Worm (Caenorhabditis elegans) whole organism, L1 larva: Measurements from ENCODE around the gene F40F8.3.

Experiments
- C04F5.9 ChIP-seq: sonication (generic microtip); optimal IDR thresholded peaks from 2 replicates; lab custom pipeline; 2016; ENCODE audit warnings: missing genetic modification characterization, missing compliant biosample characterization
- C16A3.4 ChIP-seq: fragments of 150-350 bp; optimal IDR thresholded peaks from 2 replicates; lab custom pipeline; 2014; ENCODE audit warnings: missing biosample characterization, missing genetic modification characterization
- alr-1 ChIP-seq: fragments of 200-800 bp; sonication (Bioruptor generic); optimal IDR thresholded peaks from 2 replicates; lab custom pipeline; 2018; ENCODE audit warnings: borderline replicate concordance, mild to moderate bottlenecking, missing genetic modification characterization, missing compliant biosample characterization
- blmp-1 ChIP-seq: fragments of 150-350 bp; optimal IDR thresholded peaks from 2 replicates; lab custom pipeline; 2014; ENCODE audit warnings: missing biosample characterization, missing genetic modification characterization
- ceh-8 ChIP-seq: fragments of 200-800 bp; sonication (Bioruptor generic); optimal IDR thresholded peaks from 2 replicates; lab custom pipeline; 2018; ENCODE audit warnings: mild to moderate bottlenecking, missing genetic modification characterization, moderate library complexity, missing compliant biosample characterization
- ceh-88 ChIP-seq: fragments of 200-800 bp; sonication (Bioruptor generic); IDR thresholded peaks from 2 replicates; pipeline ENCODE4 v1.3.6; 2022; ENCODE audit warnings: missing genetic modification characterization, missing compliant biosample characterization
- ces-1 ChIP-seq: fragments of 150-350 bp; optimal IDR thresholded peaks from 2 replicates; lab custom pipeline; 2014; ENCODE audit warnings: missing biosample characterization, missing genetic modification reagents, missing genetic modification characterization
- dpl-1 ChIP-seq, 3 experiments: fragments of 150-350 bp in 2 of 3; sonication (generic microtip) in 1 of 3; optimal IDR thresholded peaks; 2 replicates each; lab custom pipeline; 2014 to 2017; ENCODE audit warnings: missing biosample characterization in 3 of 3, missing genetic modification characterization in 3 of 3, missing genetic modification reagents in 3 of 3
- dsc-1 ChIP-seq: sonication (generic microtip); optimal IDR thresholded peaks from 2 replicates; lab custom pipeline; 2016; ENCODE audit warnings: mild to moderate bottlenecking, missing genetic modification characterization, missing compliant biosample characterization
- efl-1 ChIP-seq, 4 experiments: fragments of 150-350 bp; optimal IDR thresholded peaks in 3 of 4; peaks in 1 of 4; 1 replicate in 1 of 4; 2 replicates in 3 of 4; lab custom pipeline; 2014; ENCODE audit warnings: missing biosample characterization in 2 of 4, missing genetic modification characterization in 2 of 4, missing genetic modification reagents in 2 of 4
- egl-13 ChIP-seq: sonication (generic microtip); optimal IDR thresholded peaks from 2 replicates; lab custom pipeline; 2016; ENCODE audit warnings: missing genotype, missing genetic modification reagents, missing genetic modification characterization, missing compliant biosample characterization
- egl-27 ChIP-seq, 2 experiments: fragments of 150-350 bp in 1 of 2; sonication (generic microtip); optimal IDR thresholded peaks; 3 replicates each; lab custom pipeline; 2017 to 2018; ENCODE audit warnings: missing biosample characterization in 2 of 2, missing genetic modification characterization in 2 of 2, missing genetic modification reagents in 2 of 2
- elt-3 ChIP-seq, 6 experiments: fragments of 150-350 bp in 1 of 6; sonication (generic microtip); optimal IDR thresholded peaks; 2 replicates each; lab custom pipeline; 2017 to 2018; ENCODE audit warnings: missing biosample characterization in 6 of 6, missing genetic modification characterization in 6 of 6, inconsistent platforms in 1 of 6
- fkh-10 ChIP-seq: sonication (generic microtip); optimal IDR thresholded peaks from 2 replicates; lab custom pipeline; 2017; ENCODE audit warnings: missing biosample characterization, missing genetic modification reagents, missing genetic modification characterization
- fkh-4 ChIP-seq: sonication (generic microtip); optimal IDR thresholded peaks from 2 replicates; lab custom pipeline; 2016; ENCODE audit warnings: missing compliant biosample characterization, missing genetic modification characterization, borderline replicate concordance
- hlh-4 ChIP-seq: sonication (generic microtip); optimal IDR thresholded peaks from 2 replicates; lab custom pipeline; 2016; ENCODE audit warnings: mild to moderate bottlenecking, missing genetic modification characterization, missing compliant biosample characterization
- isw-1 ChIP-seq: fragments of 200-800 bp; sonication (Bioruptor generic); IDR thresholded peaks from 2 replicates; pipeline ENCODE4 v1.3.6; 2022; ENCODE audit warnings: missing genetic modification characterization, missing compliant biosample characterization
- lin-13 ChIP-seq: fragments of 150-350 bp; optimal IDR thresholded peaks from 2 replicates; lab custom pipeline; 2014; ENCODE audit warnings: missing biosample characterization, missing genetic modification reagents, missing genetic modification characterization
- lin-14 ChIP-seq: fragments of 200-800 bp; sonication (Bioruptor generic); optimal IDR thresholded peaks from 2 replicates; lab custom pipeline; 2018; ENCODE audit warnings: mild to moderate bottlenecking, missing genetic modification characterization, moderate library complexity, missing compliant biosample characterization
- lin-15B ChIP-seq: fragments of 150-350 bp; sonication (generic microtip); optimal IDR thresholded peaks from 3 replicates; lab custom pipeline; 2014; ENCODE audit warnings: missing biosample characterization, missing genetic modification characterization
- lin-39 ChIP-seq: fragments of 150-350 bp; optimal IDR thresholded peaks from 2 replicates; lab custom pipeline; 2014; ENCODE audit warnings: missing biosample characterization, missing genetic modification reagents, missing genetic modification characterization
- lir-3 ChIP-seq: sonication (generic microtip); optimal IDR thresholded peaks from 2 replicates; lab custom pipeline; 2016; ENCODE audit warnings: mild to moderate bottlenecking, missing genetic modification characterization, moderate library complexity, missing compliant biosample characterization; ENCODE audit not compliant: poor library complexity
- lsy-2 ChIP-seq, 2 experiments: fragments of 150-350 bp; optimal IDR thresholded peaks; 2 replicates each; lab custom pipeline; 2014; ENCODE audit warnings: missing biosample characterization in 2 of 2, missing genetic modification characterization in 2 of 2
- mab-9 ChIP-seq: fragments of 200-800 bp; sonication (Bioruptor generic); IDR thresholded peaks from 2 replicates; pipeline ENCODE4 v1.3.6; 2022; ENCODE audit warnings: missing genetic modification reagents, missing genetic modification characterization, missing compliant biosample characterization
- mef-2 ChIP-seq: fragments of 150-350 bp; optimal IDR thresholded peaks from 2 replicates; lab custom pipeline; 2014; ENCODE audit warnings: missing biosample characterization, missing genetic modification characterization
- mep-1 ChIP-seq: fragments of 150-350 bp; optimal IDR thresholded peaks from 2 replicates; lab custom pipeline; 2014; ENCODE audit warnings: missing biosample characterization, missing genetic modification characterization
- nhr-19 ChIP-seq: fragments of 200-800 bp; sonication (Bioruptor generic); conservative IDR thresholded peaks from 2 replicates; pipeline ENCODE4 v1.3.6; 2022; ENCODE audit warnings: missing genetic modification characterization, missing compliant biosample characterization
- nhr-20 ChIP-seq: sonication (generic microtip); optimal IDR thresholded peaks from 2 replicates; lab custom pipeline; 2016; ENCODE audit warnings: mild to moderate bottlenecking, missing genetic modification characterization, missing compliant biosample characterization
- nhr-237 ChIP-seq: fragments of 150-350 bp; optimal IDR thresholded peaks from 2 replicates; lab custom pipeline; 2014; ENCODE audit warnings: missing biosample characterization, missing genetic modification characterization
- nhr-28 ChIP-seq: fragments of 150-350 bp; optimal IDR thresholded peaks from 2 replicates; lab custom pipeline; 2014; ENCODE audit warnings: missing biosample characterization, missing genetic modification characterization
- nhr-71 ChIP-seq: sonication (generic microtip); optimal IDR thresholded peaks from 2 replicates; lab custom pipeline; 2016; ENCODE audit warnings: mild to moderate bottlenecking, missing genetic modification characterization, moderate library complexity, missing compliant biosample characterization
- nhr-76 ChIP-seq: sonication (generic microtip); optimal IDR thresholded peaks from 2 replicates; lab custom pipeline; 2017; ENCODE audit warnings: missing biosample characterization, missing genetic modification characterization
- nhr-77 ChIP-seq: fragments of 150-350 bp; optimal IDR thresholded peaks from 2 replicates; lab custom pipeline; 2014; ENCODE audit warnings: missing biosample characterization, missing genetic modification characterization
- nhr-84 ChIP-seq: sonication (generic microtip); optimal IDR thresholded peaks from 2 replicates; lab custom pipeline; 2017; ENCODE audit warnings: missing biosample characterization, missing genetic modification characterization
- nhr-90 ChIP-seq: sonication (generic microtip); optimal IDR thresholded peaks from 2 replicates; lab custom pipeline; 2016; ENCODE audit warnings: mild to moderate bottlenecking, missing genetic modification characterization, missing compliant biosample characterization; ENCODE audit not compliant: poor library complexity
- pqm-1 ChIP-seq: sonication (generic microtip); optimal IDR thresholded peaks from 3 replicates; lab custom pipeline; 2017; ENCODE audit warnings: missing biosample characterization, missing genetic modification characterization
- rnt-1 ChIP-seq: sonication (generic microtip); optimal IDR thresholded peaks from 2 replicates; lab custom pipeline; 2016; ENCODE audit warnings: mild to moderate bottlenecking, missing genetic modification characterization, moderate library complexity, missing compliant biosample characterization
- skn-1 ChIP-seq: fragments of 150-350 bp; optimal IDR thresholded peaks from 2 replicates; lab custom pipeline; 2014; ENCODE audit warnings: missing biosample characterization, missing genetic modification characterization
- snpc-4 ChIP-seq: fragments of 150-350 bp; optimal IDR thresholded peaks from 2 replicates; lab custom pipeline; 2014; ENCODE audit warnings: missing biosample characterization, missing genetic modification characterization
- snu-23 ChIP-seq: sonication (generic microtip); optimal IDR thresholded peaks from 2 replicates; lab custom pipeline; 2016; ENCODE audit warnings: missing genetic modification characterization, missing compliant biosample characterization
- sox-4 ChIP-seq: sonication (generic microtip); optimal IDR thresholded peaks from 2 replicates; lab custom pipeline; 2016; ENCODE audit warnings: missing genetic modification characterization, missing compliant biosample characterization
- swsn-7 ChIP-seq: sonication (generic microtip); optimal IDR thresholded peaks from 2 replicates; lab custom pipeline; 2016; ENCODE audit warnings: missing genetic modification characterization, missing compliant biosample characterization
- tbx-2 ChIP-seq: sonication (generic microtip); optimal IDR thresholded peaks from 2 replicates; lab custom pipeline; 2016; ENCODE audit warnings: missing genetic modification characterization, missing compliant biosample characterization
- tlp-1 ChIP-seq: fragments of 150-350 bp; optimal IDR thresholded peaks from 2 replicates; lab custom pipeline; 2014; ENCODE audit warnings: missing biosample characterization, missing genetic modification characterization
- unc-30 ChIP-seq: sonication (generic microtip); optimal IDR thresholded peaks from 2 replicates; lab custom pipeline; 2017; ENCODE audit warnings: missing biosample characterization, missing genetic modification characterization
- unc-62 ChIP-seq: fragments of 150-350 bp; optimal IDR thresholded peaks from 2 replicates; lab custom pipeline; 2014; ENCODE audit warnings: missing biosample characterization, missing genetic modification reagents, missing genetic modification characterization
- unc-86 ChIP-seq: sonication (generic microtip); optimal IDR thresholded peaks from 2 replicates; lab custom pipeline; 2016; ENCODE audit warnings: missing genetic modification characterization, missing compliant biosample characterization
- unc-98 ChIP-seq: fragments of 200-800 bp; sonication (Bioruptor generic); IDR thresholded peaks from 2 replicates; pipeline ENCODE4 v1.3.6; 2022; ENCODE audit warnings: missing genetic modification characterization, missing compliant biosample characterization
- vab-15 ChIP-seq: sonication (generic microtip); optimal IDR thresholded peaks from 2 replicates; lab custom pipeline; 2017; ENCODE audit warnings: missing genotype, mild to moderate bottlenecking, missing genetic modification characterization, missing compliant biosample characterization
- xbp-1 ChIP-seq: sonication (generic microtip); optimal IDR thresholded peaks from 2 replicates; lab custom pipeline; 2016; ENCODE audit warnings: missing genetic modification characterization, missing compliant biosample characterization
- zag-1 ChIP-seq: fragments of 150-350 bp; optimal IDR thresholded peaks from 2 replicates; lab custom pipeline; 2014; ENCODE audit warnings: missing biosample characterization, missing genetic modification characterization
- ztf-11 ChIP-seq, 2 experiments: sonication (generic microtip); optimal IDR thresholded peaks; 2 replicates each; lab custom pipeline; 2016 to 2017; ENCODE audit warnings: missing genetic modification characterization in 2 of 2, missing biosample characterization in 1 of 2, missing compliant biosample characterization in 1 of 2
- ztf-4 ChIP-seq: fragments of 150-350 bp; optimal IDR thresholded peaks from 2 replicates; lab custom pipeline; 2014; ENCODE audit warnings: missing biosample characterization, missing genetic modification characterization

F40F8.3 gene

DNA sequence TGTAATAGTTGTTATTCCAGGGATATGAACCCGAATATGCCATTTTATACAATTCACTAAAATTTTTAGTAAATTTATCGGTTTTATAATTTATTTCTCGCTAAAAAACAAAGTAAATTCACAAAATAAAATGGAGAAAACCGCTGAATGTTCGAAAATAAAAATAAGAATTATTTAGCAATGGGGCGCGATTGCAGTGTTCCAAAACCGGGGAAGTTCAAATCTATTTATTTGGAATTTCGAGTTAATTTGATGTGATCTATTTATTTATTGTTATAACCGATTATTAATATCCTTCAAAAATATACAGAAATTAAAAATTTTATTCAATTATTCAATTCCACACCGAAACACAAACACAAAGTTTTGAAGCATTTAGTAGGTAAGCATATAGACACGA, 3.5 kb downstream of the F40F8.3 start, which contains the start of gene F40F8.11 (continued):
- TF ChIP-seq ces-1 (no peak), C16A3.4 (tag; lab: Kevin White, UChicago) (peak; percentile 62), alr-1 (tag; lab: Kevin White, UChicago) (no peak), sox-4 (no peak), unc-62 (GFP tag; lab: Kevin White, UChicago) (no peak), nhr-20 (tag; lab: Kevin White, UChicago) (peak; percentile 39), nhr-19 (GFP tag; lab: Robert Waterston, UW) (peak; percentile 28; the same call in 1 of the 2 replicates), xbp-1 (peak; percentile 21), nhr-71 (tag; lab: Kevin White, UChicago) (peak; percentile 59), fkh-4 (tag; lab: Kevin White, UChicago) (no peak), elt-3 (tag; optimal IDR thresholded peaks at IDR 0.05; lab: Kevin White, UChicago) (no peak), ceh-8 (GFP tag; lab: Kevin White, UChicago) (no peak), hlh-4 (tag; lab: Kevin White, UChicago) (no peak), dpl-1 (GFP tag; optimal IDR thresholded peaks at IDR 0.05; lab: Kevin White, UChicago) (peak; percentile 80 to 91 (median 88)), ceh-88 (GFP tag; lab: Robert Waterston, UW) (no peak), swsn-7 (tag; lab: Kevin White, UChicago) (peak; percentile 20), snpc-4 (no peak), blmp-1 (tag; lab: Kevin White, UChicago) (peak; percentile 35), ztf-11 (tag; optimal IDR thresholded peaks at IDR 0.05; lab: Kevin White, UChicago) (no peak), rnt-1 (peak; percentile 24), skn-1 (tag; lab: Kevin White, UChicago) (peak; percentile 57), snu-23 (GFP tag; lab: Kevin White, UChicago) (peak; percentile 55), nhr-90 (tag; lab: Kevin White, UChicago) (no peak), lin-39 (tag; lab: Kevin White, UChicago) (peak; percentile 8), nhr-28 (tag; lab: Kevin White, UChicago) (no peak), unc-86 (tag; lab: Kevin White, UChicago) (peak; percentile 3), dsc-1 (tag; lab: Kevin White, UChicago) (peak; percentile 30), isw-1 (GFP tag; lab: Robert Waterston, UW) (0 out of 2 replicates have a peak, but pooled peaks have one; percentile 1), lir-3 (tag; lab: Kevin White, UChicago) (peak; percentile 2), lin-15B (tag; lab: Kevin White, UChicago) (no peak), mab-9 (GFP tag; lab: Robert Waterston, UW) (no peak), lin-14 (peak; percentile 43), pqm-1 (tag; lab: Kevin White, UChicago) (no peak), lsy-2 (tag; optimal IDR thresholded peaks at IDR 0.05; lab: Kevin White, UChicago) (peak; percentile 66 to 78), nhr-77 (tag; lab: Kevin White, UChicago) (no peak), C04F5.9 (tag; lab: Kevin White, UChicago) (no peak), efl-1 (optimal IDR thresholded peaks at IDR 0.05; lab: Kevin White, UChicago) (peak; percentile 49 to 88), efl-1 (GFP tag; optimal IDR thresholded peaks at IDR 0.05 in 1 of 2; lab: Kevin White, UChicago) (peak; percentile 90 to 99), unc-98 (GFP tag; lab: Robert Waterston, UW) (no peak), tbx-2 (peak; percentile 26), egl-13 (tag; lab: Kevin White, UChicago) (no peak), unc-30 (no peak), lin-13 (GFP tag; lab: Kevin White, UChicago) (no peak), fkh-10 (GFP tag; lab: Kevin White, UChicago) (no peak), nhr-76 (tag; lab: Kevin White, UChicago) (no peak), mef-2 (tag; lab: Kevin White, UChicago) (no peak), vab-15 (tag; lab: Kevin White, UChicago) (no peak), mep-1 (tag; lab: Kevin White, UChicago) (peak; percentile 56), nhr-237 (tag; lab: Kevin White, UChicago) (no peak), tlp-1 (tag; lab: Kevin White, UChicago) (no peak), ztf-4 (tag; lab: Kevin White, UChicago) (no peak), nhr-84 (no peak), egl-27 (tag; optimal IDR thresholded peaks at IDR 0.05; lab: Kevin White, UChicago) (no peak), zag-1 (tag; lab: Kevin White, UChicago) (no peak)
